Worm (Caenorhabditis elegans) whole organism, young adult: ENCODE measurements around the gene R13A5.11.
A peak's percentile ranks its signal among the peaks of the same experiment; 100 is the strongest.
"Not testable (repeated sequence)": the region's sequence is repeated elsewhere in the genome, so short reads cannot be mapped to it uniquely, and the experiment has no call there.

ENCODE experiments used
- B0336.3 ChIP-seq: fragments of 200-800 bp; sonication (Bioruptor generic); IDR thresholded peaks from 2 replicates; pipeline ENCODE4 v1.3.6; 2022; ENCODE audit warnings: missing genetic modification characterization, missing compliant biosample characterization
- C06A6.2 ChIP-seq: fragments of 200-800 bp; sonication (Bioruptor generic); conservative IDR thresholded peaks from 2 replicates; pipeline ENCODE4 v1.3.6; 2022; ENCODE audit warnings: missing genetic modification characterization, missing compliant biosample characterization
- F10E7.11 ChIP-seq: sonication (generic microtip); optimal IDR thresholded peaks from 2 replicates; lab custom pipeline; 2017; ENCODE audit warnings: mild to moderate bottlenecking, missing genetic modification characterization, moderate library complexity, missing compliant biosample characterization
- F23B12.7 ChIP-seq: sonication (generic microtip); optimal IDR thresholded peaks from 2 replicates; lab custom pipeline; 2017; ENCODE audit warnings: missing genetic modification characterization, mild to moderate bottlenecking, missing compliant biosample characterization, antibody characterized with exemption, moderate library complexity; ENCODE audit not compliant: insufficient read depth
- F57A8.1 ChIP-seq: fragments of 200-800 bp; sonication (Bioruptor generic); optimal IDR thresholded peaks from 2 replicates; lab custom pipeline; 2018; ENCODE audit warnings: mild to moderate bottlenecking, missing genetic modification characterization, moderate library complexity, missing compliant biosample characterization
- K11D2.4 ChIP-seq: fragments of 200-800 bp; sonication (Bioruptor generic); IDR thresholded peaks from 2 replicates; pipeline ENCODE4 v1.3.6; 2022; ENCODE audit warnings: missing genetic modification reagents, missing genetic modification characterization, missing compliant biosample characterization
- K12H6.12 ChIP-seq: fragments of 200-800 bp; sonication (Bioruptor generic); optimal IDR thresholded peaks from 2 replicates; lab custom pipeline; 2018; ENCODE audit warnings: mild to moderate bottlenecking, missing genetic modification characterization, missing compliant biosample characterization
- Y53F4B.3 ChIP-seq: fragments of 200-800 bp; sonication (Bioruptor generic); IDR thresholded peaks from 2 replicates; pipeline ENCODE4 v1.3.6; 2022; ENCODE audit warnings: missing genetic modification reagents, missing genetic modification characterization, missing compliant biosample characterization
- Y53G8AR.9 ChIP-seq: fragments of 200-800 bp; sonication (Bioruptor generic); conservative IDR thresholded peaks from 2 replicates; pipeline ENCODE4 v1.3.6; 2022; ENCODE audit warnings: missing genetic modification reagents, missing genetic modification characterization, missing compliant biosample characterization
- Y95B8A.8 ChIP-seq: fragments of 200-800 bp; sonication (Bioruptor generic); IDR thresholded peaks from 2 replicates; pipeline ENCODE4 v1.3.6; 2022; ENCODE audit warnings: missing genetic modification reagents, missing genetic modification characterization, missing compliant biosample characterization
- akir-1 ChIP-seq: fragments of 200-800 bp; sonication (Bioruptor generic); optimal IDR thresholded peaks from 2 replicates; lab custom pipeline; 2018; ENCODE audit warnings: mild to moderate bottlenecking, missing genetic modification characterization, moderate library complexity, missing compliant biosample characterization
- ama-1 ChIP-seq, 3 experiments: fragments of 150-350 bp in 1 of 3; sonication (generic microtip) in 2 of 3; optimal IDR thresholded peaks; 2 replicates each; lab custom pipeline; 2014 to 2018; ENCODE audit warnings: missing biosample characterization in 2 of 3, missing genetic modification characterization in 2 of 3, missing genetic modification reagents in 2 of 3
- aptf-3 ChIP-seq: fragments of 200-800 bp; sonication (Bioruptor generic); IDR thresholded peaks from 2 replicates; pipeline ENCODE4 v1.3.6; 2022; ENCODE audit warnings: missing genetic modification characterization, missing compliant biosample characterization
- atf-7 ChIP-seq: sonication (generic microtip); optimal IDR thresholded peaks from 2 replicates; lab custom pipeline; 2017; ENCODE audit warnings: mild to moderate bottlenecking, missing genetic modification characterization, missing compliant biosample characterization
- attf-3 ChIP-seq: fragments of 200-800 bp; sonication (Bioruptor generic); conservative IDR thresholded peaks from 2 replicates; pipeline ENCODE4 v1.3.6; 2022; ENCODE audit warnings: missing genetic modification reagents, missing genetic modification characterization, missing compliant biosample characterization
- bed-1 ChIP-seq: fragments of 200-800 bp; sonication (Bioruptor generic); IDR thresholded peaks from 2 replicates; pipeline ENCODE4 v1.3.6; 2022; ENCODE audit warnings: missing genetic modification reagents, missing genetic modification characterization, missing compliant biosample characterization
- bed-2 ChIP-seq: fragments of 200-800 bp; sonication (Bioruptor generic); IDR thresholded peaks from 2 replicates; pipeline ENCODE4 v1.3.6; 2022; ENCODE audit warnings: missing genetic modification reagents, missing genetic modification characterization, missing compliant biosample characterization
- cebp-2 ChIP-seq: fragments of 200-800 bp; sonication (Bioruptor generic); IDR thresholded peaks from 2 replicates; pipeline ENCODE4 v1.3.6; 2022; ENCODE audit warnings: missing genetic modification characterization, missing compliant biosample characterization
- ceh-40 ChIP-seq: fragments of 200-800 bp; sonication (Bioruptor generic); IDR thresholded peaks from 2 replicates; pipeline ENCODE4 v1.3.6; 2022; ENCODE audit warnings: missing genetic modification characterization, missing compliant biosample characterization
- ceh-58 ChIP-seq: fragments of 200-800 bp; sonication (Bioruptor generic); IDR thresholded peaks from 2 replicates; pipeline ENCODE4 v1.3.6; 2022; ENCODE audit warnings: missing genetic modification characterization, missing compliant biosample characterization
- ceh-91 ChIP-seq: fragments of 200-800 bp; sonication (Bioruptor generic); IDR thresholded peaks from 2 replicates; pipeline ENCODE4 v1.3.6; 2022; ENCODE audit warnings: missing genetic modification reagents, missing genetic modification characterization, missing compliant biosample characterization
- chd-7 ChIP-seq: sonication (generic microtip); optimal IDR thresholded peaks from 2 replicates; lab custom pipeline; 2016; ENCODE audit warnings: mild to moderate bottlenecking, missing genetic modification characterization, moderate library complexity, missing compliant biosample characterization
- dpl-1 ChIP-seq: fragments of 150-350 bp; optimal IDR thresholded peaks from 2 replicates; lab custom pipeline; 2014; ENCODE audit warnings: missing biosample characterization, missing genetic modification reagents, missing genetic modification characterization
- egl-18 ChIP-seq: fragments of 200-800 bp; sonication (Bioruptor generic); IDR thresholded peaks from 2 replicates; pipeline ENCODE4 v1.3.6; 2022; ENCODE audit warnings: missing genetic modification reagents, missing genetic modification characterization, missing compliant biosample characterization
- fkh-3 ChIP-seq: sonication (generic microtip); optimal IDR thresholded peaks from 2 replicates; lab custom pipeline; 2016; ENCODE audit warnings: mild to moderate bottlenecking, missing genetic modification characterization, missing compliant biosample characterization
- hmg-1.2 ChIP-seq: fragments of 200-800 bp; sonication (Bioruptor generic); IDR thresholded peaks from 2 replicates; pipeline ENCODE4 v1.3.6; 2022; ENCODE audit warnings: missing genetic modification reagents, missing genetic modification characterization, missing compliant biosample characterization
- lin-26 ChIP-seq: fragments of 200-800 bp; sonication (Bioruptor generic); IDR thresholded peaks from 2 replicates; pipeline ENCODE4 v1.3.6; 2022; ENCODE audit warnings: missing genetic modification reagents, missing genetic modification characterization, missing compliant biosample characterization
- lir-1 ChIP-seq: fragments of 200-800 bp; sonication (Bioruptor generic); conservative IDR thresholded peaks from 2 replicates; pipeline ENCODE4 v1.3.6; 2022; ENCODE audit warnings: missing genetic modification reagents, missing genetic modification characterization, missing compliant biosample characterization
- nhr-179 ChIP-seq: sonication (generic microtip); optimal IDR thresholded peaks from 2 replicates; lab custom pipeline; 2016; ENCODE audit warnings: mild to moderate bottlenecking, missing genetic modification characterization, missing compliant biosample characterization
- pbrm-1 ChIP-seq: fragments of 200-800 bp; sonication (Bioruptor generic); IDR thresholded peaks from 2 replicates; pipeline ENCODE4 v1.3.6; 2022; ENCODE audit warnings: missing genetic modification reagents, missing genetic modification characterization, missing compliant biosample characterization
- pha-4 ChIP-seq: fragments of 150-350 bp; sonication (generic microtip); optimal IDR thresholded peaks from 2 replicates; lab custom pipeline; 2014; ENCODE audit warnings: missing biosample characterization, missing genetic modification reagents, missing genetic modification characterization
- rec-8 ChIP-seq, 2 experiments: sonication (generic microtip); optimal IDR thresholded peaks; 2 replicates each; lab custom pipeline; 2016; ENCODE audit warnings: mild to moderate bottlenecking in 2 of 2, missing genetic modification characterization in 2 of 2, missing genetic modification reagents in 2 of 2, missing genotype in 2 of 2, missing biosample characterization in 1 of 2, missing compliant biosample characterization in 1 of 2, moderate library complexity in 1 of 2
- repo-1 ChIP-seq: sonication (generic microtip); optimal IDR thresholded peaks from 2 replicates; lab custom pipeline; 2017; ENCODE audit warnings: mild to moderate bottlenecking, missing genetic modification characterization, missing compliant biosample characterization
- snpc-1.1 ChIP-seq: sonication (generic microtip); optimal IDR thresholded peaks from 2 replicates; lab custom pipeline; 2017; ENCODE audit warnings: missing genetic modification characterization, mild to moderate bottlenecking, missing compliant biosample characterization, antibody characterized with exemption, moderate library complexity, missing genotype, missing genetic modification reagents; ENCODE audit not compliant: insufficient read depth
- sptf-2 ChIP-seq: fragments of 200-800 bp; sonication (Bioruptor generic); optimal IDR thresholded peaks from 2 replicates; lab custom pipeline; 2018; ENCODE audit warnings: mild to moderate bottlenecking, missing genetic modification characterization, missing compliant biosample characterization
- tbx-9 ChIP-seq: sonication (generic microtip); optimal IDR thresholded peaks from 2 replicates; lab custom pipeline; 2016; ENCODE audit warnings: borderline replicate concordance, missing genetic modification characterization, inconsistent platforms, missing compliant biosample characterization
- ztf-18 ChIP-seq: sonication (generic microtip); optimal IDR thresholded peaks from 2 replicates; lab custom pipeline; 2016; ENCODE audit warnings: missing genotype, mild to moderate bottlenecking, missing genetic modification characterization, missing compliant biosample characterization

R13A5.11 gene

ce11 chrIII:7609168-7609567, 16.0 kb upstream of the R13A5.11 start, which contains the start of gene nsph-4.3 (continued):
- no peak for TF ChIP-seq egl-18 (GFP tag; lab: Robert Waterston, UW)
- no peak for TF ChIP-seq pbrm-1
- TF ChIP-seq B0336.3 = no peak
- no peak for TF ChIP-seq F10E7.11 (tag; lab: Kevin White, UChicago)
- no peak for TF ChIP-seq Y95B8A.8 (GFP tag; lab: Robert Waterston, UW)

- TF ChIP-seq F57A8.1 (GFP tag; lab: Kevin White, UChicago) = no peak
- TF ChIP-seq sptf-2 = no peak
- no peak for TF ChIP-seq pha-4
- no peak for TF ChIP-seq bed-1 (GFP tag; lab: Robert Waterston, UW)
- TF ChIP-seq chd-7 (tag; lab: Kevin White, UChicago) = no peak
- TF ChIP-seq ceh-91 (GFP tag; lab: Robert Waterston, UW) = no peak
- TF ChIP-seq ama-1 (optimal IDR thresholded peaks at IDR 0.05; lab: Kevin White, UChicago) = no peak
- TF ChIP-seq ama-1 (GFP tag; optimal IDR thresholded peaks at IDR 0.05; lab: Kevin White, UChicago) = no peak
- no peak for TF ChIP-seq tbx-9 (tag; lab: Kevin White, UChicago)
- TF ChIP-seq Y53G8AR.9 (GFP tag; lab: Robert Waterston, UW) = no peak
- TF ChIP-seq K12H6.12 (tag; lab: Kevin White, UChicago) = no peak
- no peak for TF ChIP-seq atf-7 (tag; lab: Kevin White, UChicago)
- no peak for TF ChIP-seq hmg-1.2
Measured at ce11 chrIII:7608223-7608622, 15.1 kb upstream of the R13A5.11 start, which contains the start of gene T04A6.3. Gene T04A6.3 (minus strand): TSS chrIII:7608323.

- TF ChIP-seq attf-3 (GFP tag; lab: Robert Waterston, UW) = peak; percentile 86
Measured at ce11 chrIII:7601084-7601483, 7.9 kb upstream of the R13A5.11 start.

ce11 chrIII:7594482-7594881, 1.3 kb upstream of the R13A5.11 start, which contains the start of gene Y80D4G.2:
Gene Y80D4G.2 (minus strand): TSS chrIII:7594582.
- not testable (repeated sequence) for TF ChIP-seq ceh-58 (GFP tag; lab: Robert Waterston, UW); snpc-1.1 (tag; lab: Kevin White, UChicago); ztf-18 (tag; lab: Kevin White, UChicago)

ce11 chrIII:7588214-7588613, 4.9 kb downstream of the R13A5.11 start, which contains the start of gene R13A5.15:
Gene R13A5.15 (minus strand): TSS chrIII:7588314.
- no peak for TF ChIP-seq bed-2
- no peak for TF ChIP-seq rec-8 (tag; optimal IDR thresholded peaks at IDR 0.05; lab: Kevin White, UChicago)
- no peak for TF ChIP-seq fkh-3 (tag; lab: Kevin White, UChicago)
- no peak for TF ChIP-seq akir-1
- no peak for TF ChIP-seq cebp-2 (GFP tag; lab: Robert Waterston, UW)
- no peak for TF ChIP-seq ceh-40 (GFP tag; lab: Robert Waterston, UW)
- no peak for TF ChIP-seq K11D2.4 (GFP tag; lab: Robert Waterston, UW)
- TF ChIP-seq ceh-91 (GFP tag; lab: Robert Waterston, UW) = no peak
- TF ChIP-seq ztf-18 (tag; lab: Kevin White, UChicago) = no peak
- TF ChIP-seq lin-26 (GFP tag; lab: Robert Waterston, UW) = no peak
- no peak for TF ChIP-seq aptf-3 (GFP tag; lab: Robert Waterston, UW)
- TF ChIP-seq Y53F4B.3 (GFP tag; lab: Robert Waterston, UW) = no peak
- no peak for TF ChIP-seq hmg-1.2
- TF ChIP-seq F23B12.7 (tag; lab: Kevin White, UChicago) = no peak
- no peak for TF ChIP-seq repo-1 (tag; lab: Kevin White, UChicago)
- no peak for TF ChIP-seq C06A6.2
- TF ChIP-seq lir-1 (GFP tag; lab: Robert Waterston, UW) = no peak
- no peak for TF ChIP-seq dpl-1 (GFP tag; lab: Kevin White, UChicago)
- TF ChIP-seq nhr-179 (tag; lab: Kevin White, UChicago) = no peak
- TF ChIP-seq, all 124 proteins: peak for 0
